Fruit fly (Drosophila melanogaster): ENCODE results near the gene CG4820.

DNA sequence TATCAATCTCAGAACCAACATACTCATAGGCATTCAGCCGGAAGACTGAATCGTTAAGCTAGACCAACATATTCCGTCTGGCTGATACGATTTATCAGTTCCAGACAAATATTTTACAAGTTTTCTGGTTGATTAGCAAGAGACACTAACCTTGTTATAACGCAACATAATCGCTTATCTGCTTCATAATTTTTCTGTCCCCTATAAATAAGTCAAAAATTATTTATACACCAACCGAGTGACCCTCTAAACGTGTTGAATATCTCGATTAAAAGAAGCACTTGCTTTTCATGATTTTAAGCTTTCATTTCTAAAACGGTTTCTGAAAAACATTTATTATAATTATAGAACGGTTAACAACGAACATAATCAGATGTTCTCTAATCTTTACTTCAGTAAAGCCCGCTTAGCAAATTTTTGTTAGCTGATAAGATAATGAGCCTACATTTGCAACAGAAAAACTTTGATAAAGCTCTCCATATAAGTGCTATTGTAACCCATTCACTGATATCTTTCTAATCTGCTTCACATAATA is 48.3 kb upstream of the CG4820 start, which contains the start of gene Ugt35E2:
- TF ChIP-seq CG8478 (optimal IDR thresholded peaks at IDR 0.05) (no peak), pan (optimal IDR thresholded peaks at IDR 0.05) (no peak), usp (GFP tag; optimal IDR thresholded peaks at IDR 0.05) (no peak), Dll (optimal IDR thresholded peaks at IDR 0.05) (no peak)

Measured in whole organism.